Fruit fly (Drosophila melanogaster): ENCODE data around the gene Hk.

Hk gene

DNA sequence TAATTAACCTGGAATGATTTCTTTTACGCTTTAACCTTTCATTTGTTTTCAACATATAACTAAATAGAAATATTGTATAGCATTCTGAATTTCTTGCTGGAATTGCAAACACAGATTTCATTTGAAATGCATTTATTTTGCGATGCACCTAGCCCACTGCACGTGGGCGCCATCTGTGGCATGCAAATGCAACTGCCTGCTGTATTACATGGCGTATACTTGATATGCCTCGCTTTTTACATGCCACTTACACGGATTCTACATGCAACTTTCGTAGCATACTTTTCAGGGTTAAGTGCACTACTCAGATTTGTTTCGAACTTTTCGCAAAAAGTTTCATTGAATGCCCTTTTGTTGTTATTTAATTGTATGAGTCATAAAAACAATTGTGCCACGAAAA, 10.5 kb downstream of the Hk start (continued):
- TF ChIP-seq CG42726 (GFP tag; IDR thresholded peaks at IDR 0.05; ENCODE audit: partially characterized antibody) (peak; percentile 32; the same call in 1 of the 2 replicates), az2 (GFP tag; optimal IDR thresholded peaks at IDR 0.05) (no peak), CoRest (tag; optimal IDR thresholded peaks at IDR 0.05) (peak; percentile 12), CG1529 (GFP tag; optimal IDR thresholded peaks at IDR 0.05) (no peak), Nf-YA (GFP tag; IDR thresholded peaks at IDR 0.05) (no peak), CG10147 (GFP tag; optimal IDR thresholded peaks at IDR 0.05) (no peak), stwl (tag; optimal IDR thresholded peaks at IDR 0.05) (no peak), disco-r (GFP tag; optimal IDR thresholded peaks at IDR 0.05) (no peak), wek (GFP tag; optimal IDR thresholded peaks at IDR 0.05) (no peak), mirr (GFP tag; optimal IDR thresholded peaks at IDR 0.05) (no peak), lmd (GFP tag; IDR thresholded peaks at IDR 0.05) (no peak), Optix (GFP tag; IDR thresholded peaks at IDR 0.05) (no peak), CG10565 (GFP tag; optimal IDR thresholded peaks at IDR 0.05) (no peak), Ets97D (GFP tag; optimal IDR thresholded peaks at IDR 0.05) (no peak), Asciz (GFP tag; optimal IDR thresholded peaks at IDR 0.05) (no peak), CG15514 (GFP tag; optimal IDR thresholded peaks at IDR 0.05) (no peak), Dfd (GFP tag; optimal IDR thresholded peaks at IDR 0.05) (no peak), al (GFP tag; IDR thresholded peaks at IDR 0.05) (no peak), sim (GFP tag; IDR thresholded peaks at IDR 0.05) (no peak), Sin3A (optimal IDR thresholded peaks at IDR 0.05) (no peak), CG34422 (GFP tag; IDR thresholded peaks at IDR 0.05) (no peak), Poxn (GFP tag; IDR thresholded peaks at IDR 0.05) (no peak), CG6813 (GFP tag; optimal IDR thresholded peaks at IDR 0.05) (no peak), btn (GFP tag; optimal IDR thresholded peaks at IDR 0.05) (no peak), CG7357 (GFP tag; IDR thresholded peaks at IDR 0.05) (no peak), Usf (GFP tag; optimal IDR thresholded peaks at IDR 0.05) (no peak), pros (GFP tag; optimal IDR thresholded peaks at IDR 0.05) (no peak), CG11723 (GFP tag; optimal IDR thresholded peaks at IDR 0.05) (no peak), CG3838 (GFP tag; optimal IDR thresholded peaks at IDR 0.05) (no peak), pho (GFP tag; optimal IDR thresholded peaks at IDR 0.05) (no peak)

DNA sequence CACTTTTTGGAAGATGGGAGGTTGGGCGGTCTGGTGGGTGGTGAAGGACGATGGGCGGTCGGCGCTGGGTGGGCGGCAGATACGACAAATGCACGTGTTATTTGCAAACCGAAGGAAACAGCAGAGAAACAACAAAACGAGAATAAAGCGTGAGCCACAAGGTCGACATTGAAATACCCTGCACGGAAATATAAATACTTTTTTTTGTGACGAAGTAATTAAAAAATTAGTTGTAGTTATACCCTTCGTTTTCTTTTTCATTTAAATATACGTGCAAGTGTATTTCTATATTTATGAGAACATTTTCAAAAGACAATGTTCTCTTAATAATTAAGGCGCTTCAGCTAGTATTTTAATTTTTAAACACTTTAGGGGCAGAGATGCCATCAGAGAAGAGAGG, 12.6 kb downstream of the Hk start:
- no peak for TF ChIP-seq maf-S (GFP tag; optimal IDR thresholded peaks at IDR 0.05)
- TF ChIP-seq Neu2 (GFP tag; optimal IDR thresholded peaks at IDR 0.05; ENCODE audit: borderline replicate concordance): no peak
- TF ChIP-seq lmd (GFP tag; IDR thresholded peaks at IDR 0.05): no peak
- no peak for TF ChIP-seq corto (GFP tag; optimal IDR thresholded peaks at IDR 0.05)
- TF ChIP-seq CG6654 (GFP tag; optimal IDR thresholded peaks at IDR 0.05): no peak
- no peak for TF ChIP-seq Nf-YB (GFP tag; optimal IDR thresholded peaks at IDR 0.05)
- no peak for TF ChIP-seq kay (GFP tag; optimal IDR thresholded peaks at IDR 0.05)
- TF ChIP-seq Sox102F (GFP tag; optimal IDR thresholded peaks at IDR 0.05): peak; percentile 1
- TF ChIP-seq CG17361 (GFP tag; IDR thresholded peaks at IDR 0.05): no peak
- no peak for TF ChIP-seq lov (optimal IDR thresholded peaks at IDR 0.05)
- no peak for TF ChIP-seq lov (GFP tag; IDR thresholded peaks at IDR 0.05)
- 0 out of 3 replicates have a peak, but pooled peaks have one; percentile 7 for TF ChIP-seq CG11456 (GFP tag; IDR thresholded peaks at IDR 0.05)
- TF ChIP-seq CG17568 (GFP tag; optimal IDR thresholded peaks at IDR 0.05): no peak
- TF ChIP-seq repo (GFP tag; optimal IDR thresholded peaks at IDR 0.05): no peak
- no peak for TF ChIP-seq oc (tag; optimal IDR thresholded peaks at IDR 0.05)
- no peak for TF ChIP-seq eve (GFP tag; optimal IDR thresholded peaks at IDR 0.05)
- peak; percentile 3 for TF ChIP-seq CG10147 (GFP tag; optimal IDR thresholded peaks at IDR 0.05)
- no peak for TF ChIP-seq Usf (GFP tag; optimal IDR thresholded peaks at IDR 0.05)
- TF ChIP-seq CG17829 (tag; optimal IDR thresholded peaks at IDR 0.05): no peak
- TF ChIP-seq CG8924 (tag; optimal IDR thresholded peaks at IDR 0.05): no peak
- no peak for TF ChIP-seq az2 (GFP tag; optimal IDR thresholded peaks at IDR 0.05)
- TF ChIP-seq seq (GFP tag; IDR thresholded peaks at IDR 0.05): no peak
- no peak for TF ChIP-seq zfh2 (GFP tag; optimal IDR thresholded peaks at IDR 0.05)
- TF ChIP-seq CG7556 (GFP tag; optimal IDR thresholded peaks at IDR 0.05): peak; percentile 30
- no peak for TF ChIP-seq CG5180 (GFP tag; optimal IDR thresholded peaks at IDR 0.05)
- no peak for TF ChIP-seq sug (tag; optimal IDR thresholded peaks at IDR 0.05)
- no peak for TF ChIP-seq crol (GFP tag; IDR thresholded peaks at IDR 0.05)

Measured in whole organism, embryonic.